Worm (Caenorhabditis elegans) whole organism, L4/young adult: ENCODE results near the gene pas-2.

Experiments
- W03F9.2 ChIP-seq: fragments of 150-350 bp; optimal IDR thresholded peaks from 2 replicates; lab custom pipeline; 2014; ENCODE audit warnings: missing biosample characterization, missing genetic modification characterization
- him-1 ChIP-seq: sonication (generic microtip); optimal IDR thresholded peaks from 2 replicates; lab custom pipeline; 2016; ENCODE audit warnings: missing genotype, missing genetic modification reagents, missing genetic modification characterization, missing compliant biosample characterization

- TF ChIP-seq W03F9.2 (tag; lab: Kevin White, UChicago) (no peak), him-1 (tag; lab: Kevin White, UChicago) (no peak)
These were observed 47.0 kb upstream of the pas-2 start for ce11 chrV:10723181-10723580.
